Worm (Caenorhabditis elegans) whole organism, late embryonic: ENCODE results near the gene srz-102.

Experiments
- C08G9.2 ChIP-seq: sonication (generic microtip); optimal IDR thresholded peaks from 2 replicates; lab custom pipeline; 2016; ENCODE audit warnings: mild to moderate bottlenecking, missing genetic modification characterization, moderate library complexity, missing compliant biosample characterization
- K02D7.2 ChIP-seq: sonication (generic microtip); optimal IDR thresholded peaks from 2 replicates; lab custom pipeline; 2017; ENCODE audit warnings: mild to moderate bottlenecking, missing genetic modification characterization, missing compliant biosample characterization
- Y22D7AL.16 ChIP-seq: sonication (generic microtip); optimal IDR thresholded peaks from 2 replicates; lab custom pipeline; 2016; ENCODE audit warnings: missing genetic modification characterization, missing compliant biosample characterization
- ahr-1 ChIP-seq: sonication (generic microtip); optimal IDR thresholded peaks from 2 replicates; lab custom pipeline; 2016; ENCODE audit warnings: missing genetic modification characterization, missing compliant biosample characterization
- ama-1 ChIP-seq: fragments of 150-350 bp; optimal IDR thresholded peaks from 2 replicates; lab custom pipeline; 2014
- ceh-18 ChIP-seq: sonication (generic microtip); optimal IDR thresholded peaks from 2 replicates; lab custom pipeline; 2016; ENCODE audit warnings: missing genetic modification characterization, missing compliant biosample characterization
- ceh-30 ChIP-seq: fragments of 150-350 bp; optimal IDR thresholded peaks from 2 replicates; lab custom pipeline; 2014; ENCODE audit warnings: missing biosample characterization, missing genetic modification characterization
- ceh-34 ChIP-seq: sonication (generic microtip); optimal IDR thresholded peaks from 2 replicates; lab custom pipeline; 2016; ENCODE audit warnings: mild to moderate bottlenecking, missing genetic modification characterization, missing compliant biosample characterization
- ceh-48 ChIP-seq: sonication (generic microtip); optimal IDR thresholded peaks from 2 replicates; lab custom pipeline; 2016; ENCODE audit warnings: missing genetic modification characterization, inconsistent platforms, missing compliant biosample characterization
- ceh-6 ChIP-seq: fragments of 200-800 bp; sonication (Bioruptor generic); optimal IDR thresholded peaks from 2 replicates; lab custom pipeline; 2018; ENCODE audit warnings: mild to moderate bottlenecking, missing genetic modification characterization, missing compliant biosample characterization
- ceh-9 ChIP-seq: sonication (generic microtip); optimal IDR thresholded peaks from 2 replicates; lab custom pipeline; 2016; ENCODE audit warnings: mild to moderate bottlenecking, missing genetic modification characterization, inconsistent platforms, missing compliant biosample characterization
- che-1 ChIP-seq: sonication (generic microtip); optimal IDR thresholded peaks from 2 replicates; lab custom pipeline; 2016; ENCODE audit warnings: mild to moderate bottlenecking, missing genetic modification characterization, missing compliant biosample characterization
- dve-1 ChIP-seq: sonication (generic microtip); optimal IDR thresholded peaks from 2 replicates; lab custom pipeline; 2017; ENCODE audit warnings: antibody characterized with exemption, mild to moderate bottlenecking, missing genetic modification characterization, missing compliant biosample characterization
- elt-2 ChIP-seq: sonication (generic microtip); optimal IDR thresholded peaks from 2 replicates; lab custom pipeline; 2016; ENCODE audit warnings: missing genetic modification reagents, missing genetic modification characterization, missing compliant biosample characterization
- ets-4 ChIP-seq: sonication (generic microtip); optimal IDR thresholded peaks from 2 replicates; lab custom pipeline; 2016; ENCODE audit warnings: missing genetic modification characterization, missing compliant biosample characterization
- fax-1 ChIP-seq: sonication (generic microtip); optimal IDR thresholded peaks from 2 replicates; lab custom pipeline; 2016; ENCODE audit warnings: missing genotype, missing genetic modification characterization, missing compliant biosample characterization
- hlh-13 ChIP-seq: fragments of 200-800 bp; sonication (Bioruptor generic); optimal IDR thresholded peaks from 2 replicates; lab custom pipeline; 2018; ENCODE audit warnings: mild to moderate bottlenecking, missing genetic modification characterization, missing compliant biosample characterization
- hlh-6 ChIP-seq: sonication (generic microtip); optimal IDR thresholded peaks from 2 replicates; lab custom pipeline; 2016; ENCODE audit warnings: missing genotype, missing genetic modification characterization, missing compliant biosample characterization
- lin-11 ChIP-seq: fragments of 200-800 bp; sonication (Bioruptor generic); optimal IDR thresholded peaks from 2 replicates; lab custom pipeline; 2018; ENCODE audit warnings: mild to moderate bottlenecking, missing genetic modification characterization, missing compliant biosample characterization
- nfya-1 ChIP-seq: sonication (generic microtip); optimal IDR thresholded peaks from 2 replicates; lab custom pipeline; 2017; ENCODE audit warnings: missing genetic modification characterization, mild to moderate bottlenecking, missing compliant biosample characterization, antibody characterized with exemption, moderate library complexity
- npax-4 ChIP-seq: sonication (generic microtip); optimal IDR thresholded peaks from 2 replicates; lab custom pipeline; 2016; ENCODE audit warnings: missing genetic modification characterization, missing compliant biosample characterization
- odd-2 ChIP-seq: sonication (generic microtip); optimal IDR thresholded peaks from 2 replicates; lab custom pipeline; 2017; ENCODE audit warnings: antibody characterized with exemption, mild to moderate bottlenecking, missing genetic modification characterization, missing compliant biosample characterization
- pax-1 ChIP-seq: fragments of 150-350 bp; optimal IDR thresholded peaks from 2 replicates; lab custom pipeline; 2014; ENCODE audit warnings: missing biosample characterization, missing genetic modification characterization
- pha-4 ChIP-seq: fragments of 150-350 bp; optimal IDR thresholded peaks from 2 replicates; lab custom pipeline; 2018; ENCODE audit warnings: missing biosample characterization, missing genetic modification reagents, missing genetic modification characterization
- sdc-2 ChIP-seq: sonication (generic microtip); optimal IDR thresholded peaks from 2 replicates; lab custom pipeline; 2016; ENCODE audit warnings: missing genotype, missing genetic modification characterization, missing compliant biosample characterization
- syd-9 ChIP-seq: sonication (generic microtip); optimal IDR thresholded peaks from 2 replicates; lab custom pipeline; 2016; ENCODE audit warnings: mild to moderate bottlenecking, missing genetic modification characterization, moderate library complexity, missing compliant biosample characterization
- ttx-3 ChIP-seq: sonication (generic microtip); optimal IDR thresholded peaks from 2 replicates; lab custom pipeline; 2016; ENCODE audit warnings: missing genetic modification reagents, missing genetic modification characterization, missing compliant biosample characterization
- unc-3 ChIP-seq, 2 experiments: fragments of 200-800 bp in 1 of 2; sonication (Bioruptor generic) in 1 of 2; sonication (generic microtip) in 1 of 2; conservative IDR thresholded peaks in 1 of 2; optimal IDR thresholded peaks in 1 of 2; 2 replicates each; pipeline versions ENCODE4 v1.3.6 to Lab custom; 2016 to 2022; ENCODE audit warnings: missing compliant biosample characterization in 2 of 2, missing genetic modification characterization in 2 of 2, missing genetic modification reagents in 1 of 2
- unc-42 ChIP-seq: sonication (generic microtip); optimal IDR thresholded peaks from 2 replicates; lab custom pipeline; 2016; ENCODE audit warnings: missing genotype, missing genetic modification characterization, missing compliant biosample characterization
- unc-55 ChIP-seq: sonication (generic microtip); optimal IDR thresholded peaks from 2 replicates; lab custom pipeline; 2017; ENCODE audit warnings: missing biosample characterization, missing genetic modification reagents, missing genetic modification characterization
- unc-86 ChIP-seq: sonication (generic microtip); optimal IDR thresholded peaks from 2 replicates; lab custom pipeline; 2016; ENCODE audit warnings: missing genetic modification characterization, missing compliant biosample characterization
- ztf-16 ChIP-seq: sonication (generic microtip); optimal IDR thresholded peaks from 2 replicates; lab custom pipeline; 2017; ENCODE audit warnings: missing genetic modification characterization, missing compliant biosample characterization

The srz-102 gene

ce11 chrV:16687227-16687626 lies at the start of gene srz-102:
srz-102 (plus strand) TSS chrV:16687527.
- TF ChIP-seq syd-9 (tag; lab: Kevin White, UChicago) (no peak), unc-86 (tag; lab: Kevin White, UChicago) (no peak)

- TF ChIP-seq Y22D7AL.16 (tag; lab: Kevin White, UChicago) (no peak), unc-55 (GFP tag; lab: Kevin White, UChicago) (no peak), unc-86 (tag; lab: Kevin White, UChicago) (no peak), ceh-18 (no peak), unc-3 (GFP tag; conservative IDR thresholded peaks at IDR 0.05; lab: Robert Waterston, UW) (no peak), unc-3 (tag; optimal IDR thresholded peaks at IDR 0.05; lab: Kevin White, UChicago) (no peak), elt-2 (no peak), dve-1 (tag; lab: Kevin White, UChicago) (no peak), ztf-16 (tag; lab: Kevin White, UChicago) (no peak), fax-1 (tag; lab: Kevin White, UChicago) (no peak), ahr-1 (no peak), C08G9.2 (tag; lab: Kevin White, UChicago) (no peak), ceh-9 (tag; lab: Kevin White, UChicago) (no peak), che-1 (tag; lab: Kevin White, UChicago) (no peak), ama-1 (lab: Kevin White, UChicago) (no peak), pha-4 (tag; lab: Kevin White, UChicago) (no peak), odd-2 (tag; lab: Kevin White, UChicago) (no peak)
- TF ChIP-seq, all 69 proteins: peak for 0
Observed at ce11 chrV:16638204-16638603, 49.1 kb upstream of the srz-102 start, which contains the start of gene srw-76. srw-76 (minus strand) TSS chrV:16638304.

ce11 chrV:16640366-16640765 lies 47.0 kb upstream of the srz-102 start:
- no peak for TF ChIP-seq K02D7.2 (tag; lab: Kevin White, UChicago)
- TF ChIP-seq ceh-48 (tag; lab: Kevin White, UChicago): no peak
- no peak for TF ChIP-seq npax-4
- no peak for TF ChIP-seq unc-42 (tag; lab: Kevin White, UChicago)
- no peak for TF ChIP-seq ceh-34
- TF ChIP-seq ceh-6 (GFP tag; lab: Kevin White, UChicago): no peak
- TF ChIP-seq hlh-6: no peak
- no peak for TF ChIP-seq hlh-13 (GFP tag; lab: Kevin White, UChicago)
- TF ChIP-seq ztf-16 (tag; lab: Kevin White, UChicago): no peak
- TF ChIP-seq fax-1 (tag; lab: Kevin White, UChicago): no peak

- TF ChIP-seq ceh-34 (no peak), unc-55 (GFP tag; lab: Kevin White, UChicago) (no peak), lin-11 (tag; lab: Kevin White, UChicago) (no peak), ets-4 (no peak), nfya-1 (no peak)
Observed at ce11 chrV:16643558-16643957, 43.8 kb upstream of the srz-102 start, which contains the start of gene srw-77. srw-77 (minus strand) TSS chrV:16643658.

DNA sequence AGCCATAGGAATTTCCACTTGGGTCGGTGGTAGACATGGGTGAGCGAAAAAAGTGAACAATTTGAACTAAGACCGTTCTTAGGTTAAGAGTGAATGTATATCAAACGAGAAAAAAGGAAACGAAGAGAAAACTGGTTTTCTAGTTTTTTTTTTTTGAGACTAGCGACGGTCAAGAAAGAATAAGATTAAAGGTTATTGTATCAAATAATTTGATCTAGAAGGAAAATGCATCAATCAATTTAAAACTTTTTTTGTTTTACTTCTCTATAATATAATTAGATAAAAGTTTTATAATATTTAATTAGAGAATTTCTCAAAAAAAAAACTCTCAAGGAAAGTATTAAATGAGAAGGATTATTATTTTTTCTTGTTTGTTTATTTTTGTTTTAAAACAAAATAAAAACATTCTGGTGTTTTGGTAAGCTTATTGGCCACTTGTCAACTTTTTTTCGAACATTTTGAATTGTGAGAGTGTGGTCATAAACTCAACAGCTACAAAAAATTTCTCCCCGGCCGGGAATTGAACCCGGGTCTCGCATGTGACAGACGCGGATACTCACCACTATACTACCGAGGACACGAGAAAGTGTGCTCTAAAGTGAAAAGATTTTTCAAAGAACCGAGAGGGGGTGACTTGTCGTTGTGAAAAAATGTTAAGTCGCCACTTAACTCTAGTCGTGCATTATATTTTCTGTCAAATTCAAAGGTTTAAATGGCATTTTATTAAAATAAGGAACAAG lies 42.0 kb upstream of the srz-102 start, which contains the start of gene W06G6.17:
TSS of gene W06G6.17 (minus strand) at position 51 of the 740 bp plus-strand sequence.
- TF ChIP-seq elt-2 (no peak), hlh-13 (GFP tag; lab: Kevin White, UChicago) (no peak), unc-42 (tag; lab: Kevin White, UChicago) (no peak), npax-4 (no peak), ceh-9 (tag; lab: Kevin White, UChicago) (no peak), pax-1 (tag; lab: Kevin White, UChicago) (no peak), ceh-30 (tag; lab: Kevin White, UChicago) (no peak), unc-55 (GFP tag; lab: Kevin White, UChicago) (no peak), ttx-3 (no peak), sdc-2 (tag; lab: Kevin White, UChicago) (no peak)
